Worm (Caenorhabditis elegans) whole organism, midembryonic: ENCODE data around the gene cchl-1.

Experiments
- flt-1 ChIP-seq: fragments of 200-800 bp; sonication (Bioruptor generic); IDR thresholded peaks from 2 replicates; pipeline ENCODE4 v1.3.6; 2022; ENCODE audit warnings: missing genetic modification characterization, missing compliant biosample characterization
- ref-1 ChIP-seq: fragments of 200-800 bp; sonication (Bioruptor generic); conservative IDR thresholded peaks from 2 replicates; pipeline ENCODE4 v1.3.6; 2022; ENCODE audit warnings: missing genetic modification reagents, missing genetic modification characterization, missing compliant biosample characterization
- tab-1 ChIP-seq: fragments of 200-800 bp; sonication (Bioruptor generic); IDR thresholded peaks from 2 replicates; pipeline ENCODE4 v1.3.6; 2022; ENCODE audit warnings: missing genetic modification characterization, missing compliant biosample characterization
- ztf-29 ChIP-seq: fragments of 200-800 bp; sonication (Bioruptor generic); IDR thresholded peaks from 2 replicates; pipeline ENCODE4 v1.3.6; 2022; ENCODE audit warnings: missing genetic modification reagents, missing genetic modification characterization, missing compliant biosample characterization

DNA sequence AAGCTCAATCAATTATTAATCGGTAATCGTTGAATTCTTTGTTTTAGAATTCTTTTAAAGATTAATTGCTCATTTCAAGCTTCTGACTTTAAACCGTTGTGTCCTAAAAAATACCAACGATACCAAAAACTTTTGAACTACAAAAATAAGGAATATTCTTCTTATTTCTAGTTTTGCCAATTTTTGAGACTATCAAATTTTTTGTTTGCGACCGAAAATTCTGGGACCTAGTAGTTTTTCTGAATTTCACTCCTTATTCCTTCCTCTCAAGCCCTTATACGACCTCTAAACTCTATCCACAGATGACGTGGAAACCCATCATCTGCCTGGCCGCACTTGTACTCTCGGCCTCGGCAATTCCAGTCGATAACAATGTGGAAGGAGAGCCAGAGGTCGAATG is 32.6 kb upstream of the cchl-1 start, which contains the start of gene cut-1:
- TF ChIP-seq flt-1 (GFP tag; lab: Robert Waterston, UW) (no peak), ztf-29 (no peak), ref-1 (GFP tag; lab: Robert Waterston, UW) (no peak), tab-1 (GFP tag; lab: Robert Waterston, UW) (no peak)
